Worm (Caenorhabditis elegans) whole organism, L1 larva: ENCODE results near the gene Y73B6BL.27.

Experiments used
- C16A3.4 ChIP-seq: fragments of 150-350 bp; optimal IDR thresholded peaks from 2 replicates; lab custom pipeline; 2014; ENCODE audit warnings: missing biosample characterization, missing genetic modification characterization
- Y116A8C.19 ChIP-seq: sonication (generic microtip); optimal IDR thresholded peaks from 2 replicates; lab custom pipeline; 2016; ENCODE audit warnings: missing compliant biosample characterization, missing genetic modification characterization, borderline replicate concordance
- aha-1 ChIP-seq: fragments of 150-350 bp; optimal IDR thresholded peaks from 2 replicates; lab custom pipeline; 2014; ENCODE audit warnings: missing biosample characterization, missing genetic modification characterization
- aly-2 ChIP-seq: fragments of 150-350 bp; optimal IDR thresholded peaks from 2 replicates; lab custom pipeline; 2014; ENCODE audit warnings: missing biosample characterization, missing genetic modification characterization
- ama-1 ChIP-seq: fragments of 150-350 bp; optimal IDR thresholded peaks from 2 replicates; lab custom pipeline; 2014
- blmp-1 ChIP-seq: fragments of 150-350 bp; optimal IDR thresholded peaks from 2 replicates; lab custom pipeline; 2014; ENCODE audit warnings: missing biosample characterization, missing genetic modification characterization
- ceh-63 ChIP-seq: fragments of 200-800 bp; sonication (Bioruptor generic); optimal IDR thresholded peaks from 2 replicates; lab custom pipeline; 2018; ENCODE audit warnings: mild to moderate bottlenecking, missing genetic modification characterization, missing compliant biosample characterization
- ceh-88 ChIP-seq: fragments of 200-800 bp; sonication (Bioruptor generic); IDR thresholded peaks from 2 replicates; pipeline ENCODE4 v1.3.6; 2022; ENCODE audit warnings: missing genetic modification characterization, missing compliant biosample characterization
- ceh-90 ChIP-seq: sonication (generic microtip); optimal IDR thresholded peaks from 2 replicates; lab custom pipeline; 2016; ENCODE audit warnings: missing genetic modification characterization, missing compliant biosample characterization
- efl-1 ChIP-seq, 4 experiments: fragments of 150-350 bp; optimal IDR thresholded peaks in 3 of 4; peaks in 1 of 4; 1 replicate in 1 of 4; 2 replicates in 3 of 4; lab custom pipeline; 2014; ENCODE audit warnings: missing biosample characterization in 2 of 4, missing genetic modification characterization in 2 of 4, missing genetic modification reagents in 2 of 4
- efl-3 ChIP-seq: fragments of 200-800 bp; sonication (Bioruptor generic); optimal IDR thresholded peaks from 2 replicates; lab custom pipeline; 2018; ENCODE audit warnings: mild to moderate bottlenecking, missing genetic modification characterization, missing compliant biosample characterization
- egl-13 ChIP-seq: sonication (generic microtip); optimal IDR thresholded peaks from 2 replicates; lab custom pipeline; 2016; ENCODE audit warnings: missing genotype, missing genetic modification reagents, missing genetic modification characterization, missing compliant biosample characterization
- egl-27 ChIP-seq, 2 experiments: fragments of 150-350 bp in 1 of 2; sonication (generic microtip); optimal IDR thresholded peaks; 3 replicates each; lab custom pipeline; 2017 to 2018; ENCODE audit warnings: missing biosample characterization in 2 of 2, missing genetic modification characterization in 2 of 2, missing genetic modification reagents in 2 of 2
- elt-2 ChIP-seq: sonication (generic microtip); optimal IDR thresholded peaks from 2 replicates; lab custom pipeline; 2016; ENCODE audit warnings: missing genetic modification characterization, mild to moderate bottlenecking, inconsistent platforms, missing compliant biosample characterization, missing genetic modification reagents
- ets-5 ChIP-seq: fragments of 200-800 bp; sonication (Bioruptor generic); IDR thresholded peaks from 2 replicates; pipeline ENCODE4 v1.3.6; 2022; ENCODE audit warnings: missing genetic modification characterization, missing compliant biosample characterization
- fkh-4 ChIP-seq: sonication (generic microtip); optimal IDR thresholded peaks from 2 replicates; lab custom pipeline; 2016; ENCODE audit warnings: missing compliant biosample characterization, missing genetic modification characterization, borderline replicate concordance
- fkh-8 ChIP-seq: sonication (generic microtip); optimal IDR thresholded peaks from 2 replicates; lab custom pipeline; 2016; ENCODE audit warnings: mild to moderate bottlenecking, missing genetic modification characterization, missing compliant biosample characterization
- hlh-4 ChIP-seq: sonication (generic microtip); optimal IDR thresholded peaks from 2 replicates; lab custom pipeline; 2016; ENCODE audit warnings: mild to moderate bottlenecking, missing genetic modification characterization, missing compliant biosample characterization
- jun-1 ChIP-seq: fragments of 150-350 bp; optimal IDR thresholded peaks from 2 replicates; lab custom pipeline; 2014; ENCODE audit warnings: missing biosample characterization, missing genetic modification reagents, missing genetic modification characterization
- lin-15B ChIP-seq: fragments of 150-350 bp; sonication (generic microtip); optimal IDR thresholded peaks from 3 replicates; lab custom pipeline; 2014; ENCODE audit warnings: missing biosample characterization, missing genetic modification characterization
- lin-39 ChIP-seq: fragments of 150-350 bp; optimal IDR thresholded peaks from 2 replicates; lab custom pipeline; 2014; ENCODE audit warnings: missing biosample characterization, missing genetic modification reagents, missing genetic modification characterization
- lsy-2 ChIP-seq, 2 experiments: fragments of 150-350 bp; optimal IDR thresholded peaks; 2 replicates each; lab custom pipeline; 2014; ENCODE audit warnings: missing biosample characterization in 2 of 2, missing genetic modification characterization in 2 of 2
- mab-9 ChIP-seq: fragments of 200-800 bp; sonication (Bioruptor generic); IDR thresholded peaks from 2 replicates; pipeline ENCODE4 v1.3.6; 2022; ENCODE audit warnings: missing genetic modification reagents, missing genetic modification characterization, missing compliant biosample characterization
- nhr-11 ChIP-seq: fragments of 150-350 bp; optimal IDR thresholded peaks from 2 replicates; lab custom pipeline; 2014; ENCODE audit warnings: missing biosample characterization, missing genetic modification characterization
- nhr-12 ChIP-seq: sonication (generic microtip); optimal IDR thresholded peaks from 2 replicates; lab custom pipeline; 2017; ENCODE audit warnings: missing biosample characterization, missing genetic modification characterization
- nhr-19 ChIP-seq: fragments of 200-800 bp; sonication (Bioruptor generic); conservative IDR thresholded peaks from 2 replicates; pipeline ENCODE4 v1.3.6; 2022; ENCODE audit warnings: missing genetic modification characterization, missing compliant biosample characterization
- nhr-237 ChIP-seq: fragments of 150-350 bp; optimal IDR thresholded peaks from 2 replicates; lab custom pipeline; 2014; ENCODE audit warnings: missing biosample characterization, missing genetic modification characterization
- nhr-71 ChIP-seq: sonication (generic microtip); optimal IDR thresholded peaks from 2 replicates; lab custom pipeline; 2016; ENCODE audit warnings: mild to moderate bottlenecking, missing genetic modification characterization, moderate library complexity, missing compliant biosample characterization
- nhr-77 ChIP-seq: fragments of 150-350 bp; optimal IDR thresholded peaks from 2 replicates; lab custom pipeline; 2014; ENCODE audit warnings: missing biosample characterization, missing genetic modification characterization
- nhr-84 ChIP-seq: sonication (generic microtip); optimal IDR thresholded peaks from 2 replicates; lab custom pipeline; 2017; ENCODE audit warnings: missing biosample characterization, missing genetic modification characterization
- nhr-85 ChIP-seq: sonication (generic microtip); peaks from one replicate; lab custom pipeline; 2016; ENCODE audit warnings: missing genetic modification characterization, inconsistent platforms, missing compliant biosample characterization
- pag-3 ChIP-seq: sonication (generic microtip); optimal IDR thresholded peaks from 2 replicates; lab custom pipeline; 2017; ENCODE audit warnings: missing genetic modification characterization, mild to moderate bottlenecking, missing compliant biosample characterization, antibody characterized with exemption, borderline replicate concordance; ENCODE audit not compliant: insufficient read depth
- rnt-1 ChIP-seq: sonication (generic microtip); optimal IDR thresholded peaks from 2 replicates; lab custom pipeline; 2016; ENCODE audit warnings: mild to moderate bottlenecking, missing genetic modification characterization, moderate library complexity, missing compliant biosample characterization
- skn-1 ChIP-seq: fragments of 150-350 bp; optimal IDR thresholded peaks from 2 replicates; lab custom pipeline; 2014; ENCODE audit warnings: missing biosample characterization, missing genetic modification characterization
- sox-4 ChIP-seq: sonication (generic microtip); optimal IDR thresholded peaks from 2 replicates; lab custom pipeline; 2016; ENCODE audit warnings: missing genetic modification characterization, missing compliant biosample characterization
- sptf-1 ChIP-seq: fragments of 150-350 bp; optimal IDR thresholded peaks from 2 replicates; lab custom pipeline; 2014; ENCODE audit warnings: missing biosample characterization, missing genetic modification characterization
- unc-86 ChIP-seq: sonication (generic microtip); optimal IDR thresholded peaks from 2 replicates; lab custom pipeline; 2016; ENCODE audit warnings: missing genetic modification characterization, missing compliant biosample characterization
- unc-98 ChIP-seq: fragments of 200-800 bp; sonication (Bioruptor generic); IDR thresholded peaks from 2 replicates; pipeline ENCODE4 v1.3.6; 2022; ENCODE audit warnings: missing genetic modification characterization, missing compliant biosample characterization
- vab-15 ChIP-seq: sonication (generic microtip); optimal IDR thresholded peaks from 2 replicates; lab custom pipeline; 2017; ENCODE audit warnings: missing genotype, mild to moderate bottlenecking, missing genetic modification characterization, missing compliant biosample characterization
- zag-1 ChIP-seq: fragments of 150-350 bp; optimal IDR thresholded peaks from 2 replicates; lab custom pipeline; 2014; ENCODE audit warnings: missing biosample characterization, missing genetic modification characterization
- zip-4 ChIP-seq: fragments of 200-800 bp; sonication (Bioruptor generic); optimal IDR thresholded peaks from 2 replicates; lab custom pipeline; 2018; ENCODE audit warnings: mild to moderate bottlenecking, missing genetic modification characterization, moderate library complexity, missing compliant biosample characterization
- ztf-11 ChIP-seq, 2 experiments: sonication (generic microtip); optimal IDR thresholded peaks; 2 replicates each; lab custom pipeline; 2016 to 2017; ENCODE audit warnings: missing genetic modification characterization in 2 of 2, missing biosample characterization in 1 of 2, missing compliant biosample characterization in 1 of 2
- ztf-4 ChIP-seq: fragments of 150-350 bp; optimal IDR thresholded peaks from 2 replicates; lab custom pipeline; 2014; ENCODE audit warnings: missing biosample characterization, missing genetic modification characterization

Y73B6BL.27 gene

ce11 chrIV:6464005-6464404 is 9.0 kb downstream of the Y73B6BL.27 start, which contains the start of gene acr-25:
acr-25 (plus strand) TSS chrIV:6464305.
- TF ChIP-seq egl-13 (no peak), unc-98 (GFP tag; lab: Robert Waterston, UW) (no peak), ceh-63 (GFP tag; lab: Kevin White, UChicago) (no peak), ets-5 (GFP tag; lab: Robert Waterston, UW) (no peak), C16A3.4 (tag; lab: Kevin White, UChicago) (no peak), nhr-77 (tag; lab: Kevin White, UChicago) (no peak), aha-1 (tag; lab: Kevin White, UChicago) (no peak), elt-2 (tag; lab: Kevin White, UChicago) (no peak), sptf-1 (tag; lab: Kevin White, UChicago) (no peak), nhr-237 (tag; lab: Kevin White, UChicago) (no peak), ztf-4 (tag; lab: Kevin White, UChicago) (no peak), hlh-4 (tag; lab: Kevin White, UChicago) (no peak), ceh-90 (tag; lab: Kevin White, UChicago) (no peak), sox-4 (tag; lab: Kevin White, UChicago) (no peak), ceh-88 (GFP tag; lab: Robert Waterston, UW) (no peak)

- TF ChIP-seq lin-15B (tag; lab: Kevin White, UChicago) = no peak
- no peak for TF ChIP-seq sptf-1 (tag; lab: Kevin White, UChicago)
- TF ChIP-seq nhr-11 = no peak
- no peak for TF ChIP-seq fkh-8
- TF ChIP-seq vab-15 (tag; lab: Kevin White, UChicago) = no peak
- TF ChIP-seq zag-1 = no peak
- TF ChIP-seq, all 84 proteins: peak for 0
Observed at ce11 chrIV:6460596-6460995, 12.4 kb downstream of the Y73B6BL.27 start.

ce11 chrIV:6457472-6457871 is 15.6 kb downstream of the Y73B6BL.27 start, which contains the start of gene lgc-10:
lgc-10 (minus strand) TSS chrIV:6457572.
- TF ChIP-seq unc-86 (tag; lab: Kevin White, UChicago) (no peak), elt-2 (tag; lab: Kevin White, UChicago) (no peak), pag-3 (tag; lab: Kevin White, UChicago) (no peak), efl-1 (optimal IDR thresholded peaks at IDR 0.05; lab: Kevin White, UChicago) (no peak), efl-1 (GFP tag; optimal IDR thresholded peaks at IDR 0.05 in 1 of 2; lab: Kevin White, UChicago) (no peak), rnt-1 (no peak), aly-2 (tag; lab: Kevin White, UChicago) (no peak), ama-1 (lab: Kevin White, UChicago) (no peak), ztf-11 (tag; optimal IDR thresholded peaks at IDR 0.05; lab: Kevin White, UChicago) (no peak), zag-1 (no peak), jun-1 (tag; lab: Kevin White, UChicago) (no peak), nhr-85 (tag; lab: Kevin White, UChicago) (no peak), nhr-71 (no peak), mab-9 (GFP tag; lab: Robert Waterston, UW) (no peak), sox-4 (tag; lab: Kevin White, UChicago) (no peak), ceh-63 (GFP tag; lab: Kevin White, UChicago) (no peak)

ce11 chrIV:6443018-6443417 is 30.0 kb downstream of the Y73B6BL.27 start:
- peak; percentile 3 for TF ChIP-seq elt-2 (tag; lab: Kevin White, UChicago)
- no peak for TF ChIP-seq lin-39 (tag; lab: Kevin White, UChicago)
- TF ChIP-seq efl-1 (optimal IDR thresholded peaks at IDR 0.05; lab: Kevin White, UChicago) = no peak
- TF ChIP-seq efl-1 (GFP tag; optimal IDR thresholded peaks at IDR 0.05 in 1 of 2; lab: Kevin White, UChicago) = peak in 1 of 2 experiments; percentile 11

ce11 chrIV:6442016-6442618 is 30.9 kb downstream of the Y73B6BL.27 start:
- no peak for TF ChIP-seq nhr-84 (tag; lab: Kevin White, UChicago)
- TF ChIP-seq jun-1 (tag; lab: Kevin White, UChicago) = peak; percentile 3
- no peak for TF ChIP-seq efl-3
- TF ChIP-seq C16A3.4 (tag; lab: Kevin White, UChicago) = no peak
- 0 out of 2 replicates have a peak, but pooled peaks have one; percentile 12 for TF ChIP-seq nhr-19 (GFP tag; lab: Robert Waterston, UW)
- no peak for TF ChIP-seq fkh-4
- TF ChIP-seq blmp-1 (tag; lab: Kevin White, UChicago) = peak; percentile 22
- peak; percentile 37 for TF ChIP-seq zip-4 (GFP tag; lab: Kevin White, UChicago)
- TF ChIP-seq lin-15B (tag; lab: Kevin White, UChicago) = no peak
- no peak for TF ChIP-seq lsy-2 (tag; optimal IDR thresholded peaks at IDR 0.05; lab: Kevin White, UChicago)
- TF ChIP-seq egl-27 (tag; optimal IDR thresholded peaks at IDR 0.05; lab: Kevin White, UChicago) = no peak
- 0 out of 2 replicates have a peak, but pooled peaks have one; percentile 27 for TF ChIP-seq ets-5 (GFP tag; lab: Robert Waterston, UW)
- TF ChIP-seq Y116A8C.19 (tag; lab: Kevin White, UChicago) = no peak
- no peak for TF ChIP-seq ceh-63 (GFP tag; lab: Kevin White, UChicago)
- TF ChIP-seq nhr-77 (tag; lab: Kevin White, UChicago) = no peak
- no peak for TF ChIP-seq ztf-4 (tag; lab: Kevin White, UChicago)
- TF ChIP-seq nhr-12 (tag; lab: Kevin White, UChicago) = no peak
- TF ChIP-seq skn-1 (tag; lab: Kevin White, UChicago) = no peak
